Fruit fly (Drosophila melanogaster) whole organism, embryonic: Measurements from ENCODE around the gene CG14207.

ENCODE experiments used
- Bteb2 ChIP-seq: fragments of 200-800 bp; sonication (Bioruptor generic); optimal IDR thresholded peaks from 2 replicates; lab custom pipeline; 2016; ENCODE audit warnings: missing biosample characterization, missing genetic modification characterization
- CG11560 ChIP-seq: fragments of 200-800 bp; sonication (Bioruptor generic); IDR thresholded peaks from 3 replicates; pipeline ENCODE4 v1.3.6; 2022; ENCODE audit warnings: missing biosample characterization, missing genetic modification characterization
- CG11695 ChIP-seq: fragments of 200-800 bp; sonication (Bioruptor generic); IDR thresholded peaks from 3 replicates; pipeline ENCODE4 v1.3.6; 2022; ENCODE audit warnings: missing biosample characterization, missing genetic modification characterization
- CG16813 ChIP-seq: fragments of 200-800 bp; sonication (Bioruptor generic); IDR thresholded peaks from 3 replicates; pipeline ENCODE4 v1.3.6; 2022; ENCODE audit warnings: missing biosample characterization, missing genetic modification characterization; ENCODE audit not compliant: partially characterized antibody
- CG18599 ChIP-seq: fragments of 200-800 bp; sonication (Bioruptor generic); optimal IDR thresholded peaks from 3 replicates; lab custom pipeline; 2017; ENCODE audit warnings: missing biosample characterization, missing genetic modification characterization, mild to moderate bottlenecking, moderate library complexity, missing genetic modification reagents
- CG2678 ChIP-seq: fragments of 200-800 bp; sonication (Bioruptor generic); optimal IDR thresholded peaks from 3 replicates; lab custom pipeline; 2019; ENCODE audit warnings: missing biosample characterization, mild to moderate bottlenecking, missing genetic modification characterization, moderate library complexity
- CG31224 ChIP-seq: fragments of 200-800 bp; sonication (Bioruptor generic); IDR thresholded peaks from 2 replicates; pipeline ENCODE4 v1.3.6; 2022; ENCODE audit warnings: missing biosample characterization, missing genetic modification characterization
- CG31365 ChIP-seq: fragments of 200-800 bp; sonication (Bioruptor generic); optimal IDR thresholded peaks from 2 replicates; lab custom pipeline; 2018; ENCODE audit warnings: missing biosample characterization, mild to moderate bottlenecking, missing genetic modification characterization
- CG31441 ChIP-seq: fragments of 200-800 bp; sonication (Bioruptor generic); IDR thresholded peaks from 2 replicates; pipeline ENCODE4 v1.3.6; 2022; ENCODE audit warnings: missing biosample characterization, missing genetic modification characterization
- CG34224 ChIP-seq: fragments of 200-800 bp; sonication (Bioruptor generic); IDR thresholded peaks from 3 replicates; pipeline ENCODE4 v1.3.6; 2022; ENCODE audit warnings: missing biosample characterization, missing genetic modification characterization; ENCODE audit not compliant: partially characterized antibody
- CG34422 ChIP-seq: fragments of 200-800 bp; sonication (Bioruptor generic); IDR thresholded peaks from 3 replicates; pipeline ENCODE4 v1.3.6; 2022; ENCODE audit warnings: missing biosample characterization, missing genetic modification characterization
- CG4854 ChIP-seq: fragments of 200-800 bp; sonication (Bioruptor generic); optimal IDR thresholded peaks from 2 replicates; lab custom pipeline; 2016; ENCODE audit warnings: missing biosample characterization, missing genetic modification characterization, inconsistent platforms
- CG6272 ChIP-seq: fragments of 200-800 bp; sonication (Bioruptor generic); IDR thresholded peaks from 2 replicates; pipeline ENCODE4 v1.3.6; 2022; ENCODE audit warnings: missing biosample characterization, missing genetic modification characterization
- CG6683 ChIP-seq: fragments of 200-800 bp; sonication (Bioruptor generic); optimal IDR thresholded peaks from 2 replicates; lab custom pipeline; 2017; ENCODE audit warnings: missing biosample characterization, mild to moderate bottlenecking, missing genetic modification characterization, missing genetic modification reagents
- CG7556 ChIP-seq: fragments of 200-800 bp; sonication (Bioruptor generic); optimal IDR thresholded peaks from 2 replicates; lab custom pipeline; 2017; ENCODE audit warnings: missing biosample characterization, mild to moderate bottlenecking, missing genetic modification characterization
- CG7839 ChIP-seq: fragments of 200-800 bp; sonication (Bioruptor generic); optimal IDR thresholded peaks from 3 replicates; lab custom pipeline; 2018; ENCODE audit warnings: missing biosample characterization, mild to moderate bottlenecking, missing genetic modification characterization, moderate library complexity
- CG8290 ChIP-seq, 3 experiments: fragments of 200-800 bp; sonication (Bioruptor generic); optimal IDR thresholded peaks; 2 replicates each; lab custom pipeline; 2016 to 2019; ENCODE audit warnings: missing biosample characterization in 3 of 3, missing genetic modification characterization in 3 of 3, mild to moderate bottlenecking in 2 of 3, moderate library complexity in 1 of 3
- CG9727 ChIP-seq: fragments of 200-800 bp; sonication (Bioruptor generic); optimal IDR thresholded peaks from 3 replicates; lab custom pipeline; 2017; ENCODE audit warnings: missing biosample characterization, mild to moderate bottlenecking, missing genetic modification characterization
- CG9876 ChIP-seq: fragments of 200-800 bp; sonication (Bioruptor generic); optimal IDR thresholded peaks from 2 replicates; lab custom pipeline; 2016; ENCODE audit warnings: missing biosample characterization, missing genetic modification characterization
- CrebB ChIP-seq: fragments of 200-800 bp; sonication (Bioruptor generic); optimal IDR thresholded peaks from 3 replicates; lab custom pipeline; 2018; ENCODE audit warnings: missing biosample characterization, mild to moderate bottlenecking, missing genetic modification characterization
- Fer2 ChIP-seq: fragments of 200-800 bp; sonication (Bioruptor generic); optimal IDR thresholded peaks from 2 replicates; lab custom pipeline; 2018; ENCODE audit warnings: missing biosample characterization, mild to moderate bottlenecking, missing genetic modification characterization, moderate library complexity
- Gug ChIP-seq: fragments of 200-800 bp; sonication (Bioruptor generic); IDR thresholded peaks from 4 replicates; pipeline ENCODE4 v1.3.6; 2022; ENCODE audit warnings: missing biosample characterization, missing genetic modification characterization
- Hmr ChIP-seq: fragments of 200-800 bp; sonication (Bioruptor generic); optimal IDR thresholded peaks from 3 replicates; lab custom pipeline; 2017; ENCODE audit warnings: mild to moderate bottlenecking, missing biosample characterization, missing genetic modification reagents, missing genetic modification characterization
- Lhr ChIP-seq: fragments of 200-800 bp; sonication (Bioruptor generic); optimal IDR thresholded peaks from 3 replicates; lab custom pipeline; 2017; ENCODE audit warnings: mild to moderate bottlenecking, missing biosample characterization, missing genetic modification reagents, missing genetic modification characterization
- MESR4 ChIP-seq: fragments of 200-800 bp; sonication (Bioruptor generic); optimal IDR thresholded peaks from 2 replicates; lab custom pipeline; 2018; ENCODE audit warnings: missing biosample characterization, mild to moderate bottlenecking, missing genetic modification characterization, moderate library complexity
- Meics ChIP-seq: fragments of 200-800 bp; sonication (Bioruptor generic); optimal IDR thresholded peaks from 2 replicates; lab custom pipeline; 2017; ENCODE audit warnings: missing biosample characterization, mild to moderate bottlenecking, missing genetic modification characterization
- Mrtf ChIP-seq: fragments of 200-800 bp; sonication (Bioruptor generic); IDR thresholded peaks from 3 replicates; pipeline ENCODE4 v1.3.6; 2022; ENCODE audit warnings: missing biosample characterization, missing genetic modification characterization
- Nf-YC ChIP-seq: fragments of 200-800 bp; optimal IDR thresholded peaks from 3 replicates; lab custom pipeline; 2019; ENCODE audit warnings: missing biosample characterization, mild to moderate bottlenecking, missing genetic modification characterization, moderate library complexity
- Ravus ChIP-seq: fragments of 200-800 bp; sonication (Bioruptor generic); IDR thresholded peaks from 2 replicates; pipeline ENCODE4 v1.3.6; 2022; ENCODE audit warnings: missing biosample characterization, missing genetic modification characterization
- Six4 ChIP-seq: fragments of 200-800 bp; sonication (Bioruptor generic); optimal IDR thresholded peaks from 2 replicates; lab custom pipeline; 2016; ENCODE audit warnings: missing biosample characterization, missing genetic modification characterization
- Sox102F ChIP-seq: fragments of 200-800 bp; sonication (Bioruptor generic); optimal IDR thresholded peaks from 2 replicates; lab custom pipeline; 2018; ENCODE audit warnings: missing biosample characterization, mild to moderate bottlenecking, missing genetic modification characterization, moderate library complexity
- Trl ChIP-seq, 3 experiments: fragments of >200 bp in 2 of 3; fragments of 200-800 bp in 1 of 3; sonication (Bioruptor generic) in 1 of 3; optimal IDR thresholded peaks; 2 replicates in 1 of 3; 3 replicates in 2 of 3; lab custom pipeline; 2016 to 2017; ENCODE audit warnings: missing biosample characterization in 1 of 3, missing genetic modification characterization in 1 of 3
- amos ChIP-seq: fragments of 200-800 bp; sonication (Bioruptor generic); IDR thresholded peaks from 2 replicates; pipeline ENCODE4 v1.3.6; 2022; ENCODE audit warnings: missing biosample characterization, missing genetic modification characterization; ENCODE audit not compliant: partially characterized antibody
- ash1 ChIP-seq: fragments of 200-800 bp; sonication (Bioruptor generic); optimal IDR thresholded peaks from 2 replicates; lab custom pipeline; 2018; ENCODE audit warnings: missing biosample characterization, mild to moderate bottlenecking, missing genetic modification characterization
- btn ChIP-seq: fragments of 200-800 bp; sonication (Bioruptor generic); optimal IDR thresholded peaks from 2 replicates; lab custom pipeline; 2016; ENCODE audit warnings: missing biosample characterization, missing genetic modification characterization
- chm ChIP-seq: fragments of 200-800 bp; sonication (Bioruptor generic); IDR thresholded peaks from 2 replicates; pipeline ENCODE4 v1.3.6; 2022; ENCODE audit warnings: missing biosample characterization, missing genetic modification characterization
- ci ChIP-seq: fragments of 200-800 bp; sonication (Bioruptor generic); IDR thresholded peaks from 3 replicates; pipeline ENCODE4 v1.3.6; 2022; ENCODE audit warnings: missing biosample characterization, missing genetic modification characterization
- crc ChIP-seq: fragments of 200-800 bp; sonication (Bioruptor generic); optimal IDR thresholded peaks from 2 replicates; lab custom pipeline; 2016; ENCODE audit warnings: missing biosample characterization, missing genetic modification characterization
- ewg ChIP-seq: fragments of 200-800 bp; sonication (Bioruptor generic); optimal IDR thresholded peaks from 3 replicates; lab custom pipeline; 2017; ENCODE audit warnings: mild to moderate bottlenecking, missing biosample characterization, missing genetic modification reagents, missing genetic modification characterization
- fru ChIP-seq: fragments of >200 bp; optimal IDR thresholded peaks from 2 replicates; lab custom pipeline; 2017
- gem ChIP-seq: fragments of 200-800 bp; sonication (Bioruptor generic); optimal IDR thresholded peaks from 2 replicates; lab custom pipeline; 2019; ENCODE audit warnings: missing biosample characterization, mild to moderate bottlenecking, missing genetic modification characterization, moderate library complexity
- jing ChIP-seq: fragments of 200-800 bp; sonication (Bioruptor generic); optimal IDR thresholded peaks from 2 replicates; lab custom pipeline; 2018; ENCODE audit warnings: missing biosample characterization, mild to moderate bottlenecking, missing genetic modification characterization
- lab ChIP-seq: fragments of 200-800 bp; sonication (Bioruptor generic); optimal IDR thresholded peaks from 3 replicates; lab custom pipeline; 2017; ENCODE audit warnings: missing biosample characterization, missing genetic modification characterization, mild to moderate bottlenecking, moderate library complexity, missing genetic modification reagents
- lola ChIP-seq, 3 experiments: fragments of >200 bp in 2 of 3; fragments of 200-800 bp in 1 of 3; sonication (Bioruptor generic) in 1 of 3; optimal IDR thresholded peaks; 2 replicates each; lab custom pipeline; 2017 to 2019; ENCODE audit warnings: missing biosample characterization in 3 of 3, missing genetic modification characterization in 3 of 3, mild to moderate bottlenecking in 1 of 3, moderate library complexity in 1 of 3
- pan ChIP-seq, 4 experiments: fragments of >200 bp in 3 of 4; fragments of 200-800 bp in 1 of 4; sonication (Bioruptor generic) in 1 of 4; optimal IDR thresholded peaks in 3 of 4; IDR thresholded peaks in 1 of 4; 2 replicates each; pipeline versions ENCODE4 v1.3.6 to Lab custom; 2017 to 2022; ENCODE audit warnings: missing biosample characterization in 2 of 4, missing genetic modification characterization in 2 of 4, mixed read lengths in 1 of 4
- sob ChIP-seq: fragments of 200-800 bp; sonication (Bioruptor generic); IDR thresholded peaks from 2 replicates; pipeline ENCODE4 v1.3.6; 2022; ENCODE audit warnings: missing biosample characterization, missing genetic modification characterization
- sqz ChIP-seq: fragments of 200-800 bp; sonication (Bioruptor generic); optimal IDR thresholded peaks from 3 replicates; lab custom pipeline; 2018; ENCODE audit warnings: missing biosample characterization, mild to moderate bottlenecking, missing genetic modification characterization
- toy ChIP-seq: fragments of 200-800 bp; sonication (Bioruptor generic); IDR thresholded peaks from 2 replicates; pipeline ENCODE4 v1.3.6; 2022; ENCODE audit warnings: missing biosample characterization, missing genetic modification characterization
- zen2 ChIP-seq: fragments of 200-800 bp; sonication (Bioruptor generic); IDR thresholded peaks from 3 replicates; pipeline ENCODE4 v1.3.6; 2022; ENCODE audit warnings: missing biosample characterization, missing genetic modification characterization; ENCODE audit not compliant: partially characterized antibody

Gene CG14207

DNA sequence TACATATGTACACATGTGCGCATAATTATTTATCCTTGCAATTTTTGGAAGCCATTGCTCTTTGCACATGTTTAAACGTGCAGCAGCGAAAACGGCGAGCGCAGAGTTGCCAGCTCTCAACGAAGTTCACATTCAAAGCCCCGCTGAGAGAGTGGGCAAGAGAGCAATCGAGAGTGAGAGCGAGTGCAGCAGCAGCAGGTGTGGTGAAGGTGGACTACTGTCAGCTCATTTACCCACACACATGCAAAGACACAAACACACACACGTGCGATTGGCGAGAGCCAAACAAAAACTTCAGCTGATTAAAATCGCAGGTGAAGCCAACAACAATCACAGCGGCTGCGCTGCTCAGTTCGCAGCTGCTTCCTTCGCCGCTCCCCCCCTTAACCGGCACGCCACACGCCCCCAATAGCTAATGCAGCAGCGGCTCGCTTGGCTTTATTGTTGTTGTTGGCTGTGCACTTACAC, 26.4 kb downstream of the CG14207 start (continued):
- TF ChIP-seq pan (optimal IDR thresholded peaks at IDR 0.05; lab: Kevin White, UChicago) = no peak
- no peak for TF ChIP-seq pan (GFP tag; optimal IDR thresholded peaks at IDR 0.05 in 1 of 2, IDR thresholded peaks at IDR 0.05 in 1 of 2)
- TF ChIP-seq sob = no peak
- no peak for TF ChIP-seq CG18599 (GFP tag; lab: Kevin White, UChicago)
- no peak for TF ChIP-seq fru (lab: Kevin White, UChicago)
- no peak for TF ChIP-seq jing (GFP tag; lab: Kevin White, UChicago)
- peak; percentile 75; the same call in 1 of the 3 replicates for TF ChIP-seq CG34422 (GFP tag; lab: Robert Waterston, UW)
- no peak for TF ChIP-seq toy
- no peak for TF ChIP-seq Lhr (GFP tag; lab: Kevin White, UChicago)
- TF ChIP-seq CrebB (tag; lab: Kevin White, UChicago) = no peak
- no peak for TF ChIP-seq Mrtf (GFP tag; lab: Robert Waterston, UW)
- no peak for TF ChIP-seq Bteb2
- no peak for TF ChIP-seq CG6683
- no peak for TF ChIP-seq lola (GFP tag; optimal IDR thresholded peaks at IDR 0.05; lab: Kevin White, UChicago)
- TF ChIP-seq CG6272 = no peak
- no peak for TF ChIP-seq Gug (GFP tag; lab: Robert Waterston, UW)
- TF ChIP-seq chm (GFP tag; lab: Robert Waterston, UW) = no peak
- peak; percentile 47 for TF ChIP-seq ewg
- no peak for TF ChIP-seq Ravus (GFP tag; lab: Robert Waterston, UW)
- TF ChIP-seq Nf-YC (tag; lab: Kevin White, UChicago) = no peak
- TF ChIP-seq Meics (GFP tag; lab: Kevin White, UChicago) = no peak
- no peak for TF ChIP-seq Hmr (GFP tag; lab: Kevin White, UChicago)
- TF ChIP-seq CG11560 (tag; lab: Robert Waterston, UW) = no peak
- peak; percentile 56; the same call in 2 of the 3 replicates for TF ChIP-seq CG34224 (GFP tag; lab: Robert Waterston, UW)
- no peak for TF ChIP-seq CG16813 (GFP tag; lab: Robert Waterston, UW)
- TF ChIP-seq CG8290 (GFP tag; optimal IDR thresholded peaks at IDR 0.05; lab: Kevin White, UChicago) = no peak
- no peak for TF ChIP-seq CG8290 (tag; optimal IDR thresholded peaks at IDR 0.05; lab: Kevin White, UChicago)
- no peak for TF ChIP-seq crc (GFP tag; lab: Kevin White, UChicago)
- no peak for TF ChIP-seq CG31365 (tag; lab: Kevin White, UChicago)
- TF ChIP-seq ash1 (GFP tag; lab: Kevin White, UChicago) = no peak
- TF ChIP-seq btn (GFP tag; lab: Kevin White, UChicago) = no peak
- no peak for TF ChIP-seq CG31224 (GFP tag; lab: Robert Waterston, UW)
- no peak for TF ChIP-seq Sox102F (GFP tag; lab: Kevin White, UChicago)
- TF ChIP-seq CG9727 (GFP tag; lab: Kevin White, UChicago) = no peak
- TF ChIP-seq CG11695 (GFP tag; lab: Robert Waterston, UW) = peak; percentile 64; the same call in 1 of the 3 replicates
- TF ChIP-seq gem = no peak
- no peak for TF ChIP-seq CG7556 (GFP tag; lab: Kevin White, UChicago)
- no peak for TF ChIP-seq lab (GFP tag; lab: Kevin White, UChicago)
- peak; percentile 51; the same call in 1 of the 2 replicates for TF ChIP-seq amos (GFP tag; lab: Robert Waterston, UW)
- peak; percentile 84 to 92 for TF ChIP-seq Trl (optimal IDR thresholded peaks at IDR 0.05; lab: Kevin White, UChicago)
- TF ChIP-seq Trl (GFP tag; optimal IDR thresholded peaks at IDR 0.05; lab: Kevin White, UChicago) = no peak
- no peak for TF ChIP-seq CG4854 (GFP tag; lab: Kevin White, UChicago)
- no peak for TF ChIP-seq CG9876 (GFP tag; lab: Kevin White, UChicago)
- no peak for TF ChIP-seq CG7839 (tag; lab: Kevin White, UChicago)
- TF ChIP-seq Six4 (GFP tag; lab: Kevin White, UChicago) = no peak
- TF ChIP-seq sqz = no peak
- TF ChIP-seq MESR4 = peak; percentile 13
- peak; percentile 70; the same call in 2 of the 3 replicates for TF ChIP-seq ci (GFP tag; lab: Robert Waterston, UW)
- TF ChIP-seq zen2 (GFP tag; lab: Robert Waterston, UW) = peak; percentile 53; the same call in 2 of the 3 replicates
- no peak for TF ChIP-seq CG31441 (GFP tag; lab: Robert Waterston, UW)
- TF ChIP-seq Fer2 (tag; lab: Kevin White, UChicago) = no peak
- no peak for TF ChIP-seq CG2678
